Worm (Caenorhabditis elegans): ENCODE data around the gene efl-3.

efl-3 gene

DNA sequence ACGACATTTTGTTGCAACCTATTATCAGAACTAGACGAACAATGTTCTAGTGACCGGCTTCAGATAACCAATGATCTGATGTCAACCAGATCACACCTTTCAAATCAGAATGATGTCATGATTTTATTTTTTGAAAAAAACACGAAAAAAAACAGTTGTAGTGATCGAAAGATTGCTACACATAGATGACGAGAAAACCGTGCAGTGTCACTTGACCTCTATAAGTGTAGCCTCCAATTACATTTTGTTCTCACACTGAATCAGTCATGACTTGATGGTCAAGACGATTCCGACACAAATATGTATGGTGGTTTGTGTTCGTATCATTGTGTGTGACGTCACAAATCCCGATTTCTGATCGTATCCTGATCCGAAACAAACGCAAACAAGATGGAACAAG lies 27.6 kb downstream of the efl-3 start:
- TF ChIP-seq blmp-1 (tag; optimal IDR thresholded peaks at IDR 0.05; ENCODE audit: insufficient read depth): peak; percentile 47
- no peak for TF ChIP-seq nhr-23 (tag; optimal IDR thresholded peaks at IDR 0.05)
- no peak for TF ChIP-seq gmeb-1 (tag; optimal IDR thresholded peaks at IDR 0.05)
- no peak for TF ChIP-seq ama-1 (optimal IDR thresholded peaks at IDR 0.05)
- TF ChIP-seq nhr-12 (tag; optimal IDR thresholded peaks at IDR 0.05): no peak
- peak; percentile 74 for TF ChIP-seq nhr-25 (tag; optimal IDR thresholded peaks at IDR 0.05)
- no peak for TF ChIP-seq ztf-11 (tag; optimal IDR thresholded peaks at IDR 0.05)
- TF ChIP-seq nhr-237 (tag; optimal IDR thresholded peaks at IDR 0.05): no peak
- no peak for TF ChIP-seq Y55F3AM.14 (GFP tag; optimal IDR thresholded peaks at IDR 0.05)
- peak; percentile 7 for TF ChIP-seq crh-2 (tag; optimal IDR thresholded peaks at IDR 0.05)
- TF ChIP-seq sma-9 (GFP tag; optimal IDR thresholded peaks at IDR 0.05): peak; percentile 17
- TF ChIP-seq sma-9 (tag; optimal IDR thresholded peaks at IDR 0.05): no peak

DNA sequence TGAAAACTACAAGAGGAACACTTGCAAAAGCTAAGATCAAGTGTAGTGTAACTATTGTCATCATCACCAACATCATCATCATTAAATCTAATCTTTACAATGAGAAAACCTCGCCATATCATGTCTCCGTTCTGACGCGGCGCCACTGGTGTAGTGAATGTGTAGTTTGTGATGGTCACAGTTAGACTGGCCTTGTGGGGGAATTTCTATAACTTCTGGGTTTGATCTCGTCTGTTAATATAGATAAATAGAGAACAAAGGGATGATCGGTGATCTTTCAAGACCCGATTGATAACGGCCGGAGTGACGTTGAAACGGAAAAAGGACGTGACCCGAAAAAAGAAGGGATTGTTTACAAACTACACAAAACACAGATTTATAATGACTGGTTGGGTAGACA lies 28.3 kb downstream of the efl-3 start:
- TF ChIP-seq sma-3 (GFP tag; optimal IDR thresholded peaks at IDR 0.05) (peak; percentile 85), lsy-2 (tag; optimal IDR thresholded peaks at IDR 0.05) (peak in 1 of 2 experiments; percentile 37), nhr-21 (tag; optimal IDR thresholded peaks at IDR 0.05) (peak; percentile 86), unc-39 (tag; optimal IDR thresholded peaks at IDR 0.05) (no peak), mdl-1 (tag; optimal IDR thresholded peaks at IDR 0.05) (peak; percentile 5 to 20), F13H6.1 (tag; optimal IDR thresholded peaks at IDR 0.05) (peak; percentile 54), nhr-25 (tag; optimal IDR thresholded peaks at IDR 0.05) (peak; percentile 66), sma-9 (GFP tag; optimal IDR thresholded peaks at IDR 0.05) (peak; percentile 90), sma-9 (tag; optimal IDR thresholded peaks at IDR 0.05) (no peak), egl-27 (tag; optimal IDR thresholded peaks at IDR 0.05) (peak; percentile 40), fos-1 (tag; optimal IDR thresholded peaks at IDR 0.05) (peak; percentile 54), ztf-1 (GFP tag; conservative IDR thresholded peaks at IDR 0.05) (no peak), nhr-10 (tag; optimal IDR thresholded peaks at IDR 0.05) (no peak), blmp-1 (tag; optimal IDR thresholded peaks at IDR 0.05; ENCODE audit: insufficient read depth) (peak; percentile 50)

DNA sequence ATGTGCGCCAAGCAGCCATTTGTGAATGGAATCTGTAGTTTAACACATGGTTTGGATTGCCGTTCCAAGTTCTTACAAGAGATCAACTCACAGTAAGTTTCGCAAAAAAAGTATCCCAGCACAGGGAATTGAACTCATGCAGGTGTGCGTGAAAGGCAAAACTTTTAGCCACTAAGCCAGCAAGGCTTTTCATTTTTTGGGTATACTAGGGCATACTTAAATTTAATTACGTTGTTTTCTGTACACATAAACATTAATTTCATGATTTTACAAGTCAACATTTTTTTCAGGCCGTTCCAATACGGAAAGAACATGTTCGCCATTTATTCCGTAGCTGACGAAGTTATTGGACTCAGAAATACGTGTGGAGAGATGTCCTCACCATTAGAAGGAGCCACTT lies 29.0 kb downstream of the efl-3 start:
- TF ChIP-seq unc-62 (GFP tag; optimal IDR thresholded peaks at IDR 0.05) (no peak), skn-1 (tag; optimal IDR thresholded peaks at IDR 0.05) (no peak), aly-2 (tag; optimal IDR thresholded peaks at IDR 0.05) (no peak), ztf-4 (tag; optimal IDR thresholded peaks at IDR 0.05) (peak; percentile 1), sma-9 (GFP tag; optimal IDR thresholded peaks at IDR 0.05) (peak; percentile 25), sma-9 (tag; optimal IDR thresholded peaks at IDR 0.05) (no peak)

- TF ChIP-seq nhr-23 (tag; optimal IDR thresholded peaks at IDR 0.05) (no peak), snpc-4 (tag; optimal IDR thresholded peaks at IDR 0.05) (no peak), crh-2 (tag; optimal IDR thresholded peaks at IDR 0.05) (peak; percentile 31), nhr-25 (tag; optimal IDR thresholded peaks at IDR 0.05) (peak; percentile 79), unc-39 (tag; optimal IDR thresholded peaks at IDR 0.05) (no peak), dmd-4 (tag; optimal IDR thresholded peaks at IDR 0.05) (no peak), ceh-16 (tag; optimal IDR thresholded peaks at IDR 0.05) (no peak), nhr-21 (tag; optimal IDR thresholded peaks at IDR 0.05) (peak; percentile 65), nhr-11 (tag; optimal IDR thresholded peaks at IDR 0.05) (no peak), ztf-11 (tag; optimal IDR thresholded peaks at IDR 0.05) (no peak), lin-11 (tag; optimal IDR thresholded peaks at IDR 0.05) (no peak), nhr-77 (tag; optimal IDR thresholded peaks at IDR 0.05) (no peak), gmeb-1 (tag; optimal IDR thresholded peaks at IDR 0.05) (peak; percentile 53), ztf-1 (GFP tag; conservative IDR thresholded peaks at IDR 0.05) (no peak), Y55F3AM.14 (GFP tag; optimal IDR thresholded peaks at IDR 0.05) (peak; percentile 42), aly-2 (tag; optimal IDR thresholded peaks at IDR 0.05) (no peak), C34F6.9 (tag; optimal IDR thresholded peaks at IDR 0.05) (peak; percentile 43), nhr-10 (tag; optimal IDR thresholded peaks at IDR 0.05) (no peak), nhr-12 (tag; optimal IDR thresholded peaks at IDR 0.05) (no peak), ama-1 (optimal IDR thresholded peaks at IDR 0.05) (no peak), sma-9 (GFP tag; optimal IDR thresholded peaks at IDR 0.05) (peak; percentile 60), sma-9 (tag; optimal IDR thresholded peaks at IDR 0.05) (no peak), elt-3 (tag; optimal IDR thresholded peaks at IDR 0.05) (no peak), fos-1 (tag; optimal IDR thresholded peaks at IDR 0.05) (peak; percentile 16), mab-5 (tag; optimal IDR thresholded peaks at IDR 0.05) (no peak), F13H6.1 (tag; optimal IDR thresholded peaks at IDR 0.05) (peak; percentile 1), lin-39 (tag; optimal IDR thresholded peaks at IDR 0.05) (no peak), sma-3 (GFP tag; optimal IDR thresholded peaks at IDR 0.05) (peak; percentile 67), mdl-1 (tag; optimal IDR thresholded peaks at IDR 0.05) (no peak), nhr-6 (tag; optimal IDR thresholded peaks at IDR 0.05) (no peak), blmp-1 (tag; optimal IDR thresholded peaks at IDR 0.05; ENCODE audit: insufficient read depth) (peak; percentile 17), ZK546.5 (tag; optimal IDR thresholded peaks at IDR 0.05) (no peak), lsy-2 (tag; optimal IDR thresholded peaks at IDR 0.05) (peak; percentile 76 to 93), lin-13 (GFP tag; optimal IDR thresholded peaks at IDR 0.05) (no peak), sem-4 (tag; optimal IDR thresholded peaks at IDR 0.05) (no peak), nhr-237 (tag; optimal IDR thresholded peaks at IDR 0.05) (no peak), alr-1 (tag; optimal IDR thresholded peaks at IDR 0.05) (no peak), unc-55 (GFP tag; optimal IDR thresholded peaks at IDR 0.05) (peak; percentile 59)
Measured at ce11 chrII:8442176-8442575, 29.7 kb downstream of the efl-3 start.
